Worm (Caenorhabditis elegans) whole organism, midembryonic: ENCODE data around the gene mlt-9.

Source experiments
- T22C8.4 ChIP-seq: fragments of 200-800 bp; sonication (Bioruptor generic); IDR thresholded peaks from 2 replicates; pipeline ENCODE4 v1.3.6; 2022; ENCODE audit warnings: missing genetic modification characterization, missing compliant biosample characterization
- cog-1 ChIP-seq: sonication (generic microtip); optimal IDR thresholded peaks from 2 replicates; lab custom pipeline; 2016; ENCODE audit warnings: missing genetic modification characterization, missing compliant biosample characterization
- flt-1 ChIP-seq: fragments of 200-800 bp; sonication (Bioruptor generic); IDR thresholded peaks from 2 replicates; pipeline ENCODE4 v1.3.6; 2022; ENCODE audit warnings: missing genetic modification characterization, missing compliant biosample characterization
- klf-2 ChIP-seq: fragments of 200-800 bp; sonication (Bioruptor generic); conservative IDR thresholded peaks from 2 replicates; pipeline ENCODE4 v1.3.6; 2022; ENCODE audit warnings: missing genetic modification reagents, missing genetic modification characterization, missing compliant biosample characterization
- med-1 ChIP-seq: sonication (generic microtip); optimal IDR thresholded peaks from 2 replicates; lab custom pipeline; 2017; ENCODE audit warnings: missing genetic modification characterization, mild to moderate bottlenecking, missing compliant biosample characterization, antibody characterized with exemption, missing genetic modification reagents; ENCODE audit not compliant: insufficient read depth
- ref-1 ChIP-seq: fragments of 200-800 bp; sonication (Bioruptor generic); conservative IDR thresholded peaks from 2 replicates; pipeline ENCODE4 v1.3.6; 2022; ENCODE audit warnings: missing genetic modification reagents, missing genetic modification characterization, missing compliant biosample characterization
- tab-1 ChIP-seq: fragments of 200-800 bp; sonication (Bioruptor generic); IDR thresholded peaks from 2 replicates; pipeline ENCODE4 v1.3.6; 2022; ENCODE audit warnings: missing genetic modification characterization, missing compliant biosample characterization
- ztf-23 ChIP-seq: fragments of 200-800 bp; sonication (Bioruptor generic); IDR thresholded peaks from 2 replicates; pipeline ENCODE4 v1.3.6; 2022; ENCODE audit warnings: missing genetic modification reagents, missing genetic modification characterization, missing compliant biosample characterization
- ztf-29 ChIP-seq: fragments of 200-800 bp; sonication (Bioruptor generic); IDR thresholded peaks from 2 replicates; pipeline ENCODE4 v1.3.6; 2022; ENCODE audit warnings: missing genetic modification reagents, missing genetic modification characterization, missing compliant biosample characterization

The mlt-9 gene

ce11 chrX:15128184-15128583 is 20.6 kb upstream of the mlt-9 start:
- TF ChIP-seq T22C8.4 (GFP tag; lab: Robert Waterston, UW) (no peak), ztf-29 (GFP tag; lab: Robert Waterston, UW) (no peak), klf-2 (no peak), ref-1 (GFP tag; lab: Robert Waterston, UW) (no peak), ztf-23 (GFP tag; lab: Robert Waterston, UW) (no peak), cog-1 (tag; lab: Kevin White, UChicago) (no peak), tab-1 (GFP tag; lab: Robert Waterston, UW) (no peak), flt-1 (no peak), med-1 (no peak)

- TF ChIP-seq tab-1 (GFP tag; lab: Robert Waterston, UW) (0 out of 2 replicates have a peak, but pooled peaks have one; percentile 43), T22C8.4 (GFP tag; lab: Robert Waterston, UW) (no peak)
These were observed 19.7 kb upstream of the mlt-9 start for ce11 chrX:15127338-15127737.

DNA sequence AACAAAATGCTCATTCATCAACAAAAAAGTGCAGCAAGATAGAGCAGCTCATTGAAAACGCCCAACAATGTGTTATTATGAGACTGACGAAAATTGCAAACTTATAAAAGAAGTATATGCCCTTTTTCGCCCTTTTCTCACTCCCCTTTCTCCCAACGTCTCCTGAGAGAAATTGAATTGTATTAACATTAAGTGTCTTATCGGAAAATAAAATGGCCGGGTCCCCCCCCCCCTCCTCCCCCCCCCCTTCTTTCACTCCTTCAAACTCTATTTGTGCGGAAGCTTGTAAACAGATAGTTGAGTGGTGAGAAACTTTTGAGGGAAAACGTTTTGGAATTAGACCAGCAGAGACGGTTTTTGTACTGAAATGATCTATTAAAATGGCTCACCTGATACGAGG is 19.1 kb upstream of the mlt-9 start:
- TF ChIP-seq cog-1 (tag; lab: Kevin White, UChicago) (no peak), ztf-29 (GFP tag; lab: Robert Waterston, UW) (no peak), med-1 (no peak), T22C8.4 (GFP tag; lab: Robert Waterston, UW) (no peak), flt-1 (no peak), klf-2 (no peak)

DNA sequence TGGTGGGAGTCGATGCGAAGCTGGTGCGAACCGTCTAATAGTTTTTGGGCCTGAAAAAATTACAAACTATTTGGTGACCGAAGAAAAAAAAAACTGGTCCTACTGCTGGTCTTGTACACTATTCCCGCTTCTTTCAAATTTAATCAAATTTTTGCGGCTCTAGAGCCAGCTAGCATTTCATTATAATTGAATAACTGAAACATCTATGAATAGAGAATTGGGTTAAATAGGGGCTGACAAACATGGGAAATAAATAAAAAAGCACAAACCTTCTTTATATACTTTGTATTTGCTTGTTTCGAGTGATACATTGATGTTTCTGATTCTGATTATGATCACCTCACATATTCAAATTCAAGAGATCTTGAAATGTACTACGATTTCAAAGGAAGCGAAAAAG is 17.5 kb upstream of the mlt-9 start:
- TF ChIP-seq klf-2 (no peak), cog-1 (tag; lab: Kevin White, UChicago) (no peak), ref-1 (GFP tag; lab: Robert Waterston, UW) (no peak), ztf-29 (GFP tag; lab: Robert Waterston, UW) (no peak), flt-1 (no peak), tab-1 (GFP tag; lab: Robert Waterston, UW) (no peak), T22C8.4 (GFP tag; lab: Robert Waterston, UW) (no peak), med-1 (no peak), ztf-23 (GFP tag; lab: Robert Waterston, UW) (no peak)

DNA sequence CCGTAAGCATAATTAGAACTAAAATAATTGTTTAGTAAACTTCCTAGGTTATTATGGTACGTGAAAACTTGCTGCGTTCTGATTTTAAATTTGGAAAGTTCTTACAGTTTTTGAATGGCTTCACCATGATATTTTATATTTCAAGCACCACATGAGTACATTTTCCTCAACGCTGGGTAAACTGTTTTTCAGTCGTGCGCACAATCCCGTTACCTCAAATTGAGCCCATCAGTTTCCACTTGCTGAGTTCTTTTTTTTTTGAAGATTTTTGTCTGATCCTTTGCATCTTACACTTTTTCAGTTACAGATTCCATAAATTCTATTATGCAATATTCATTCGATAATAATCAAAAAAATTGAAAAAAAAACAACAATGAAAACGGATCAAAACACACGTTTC is 12.9 kb upstream of the mlt-9 start:
- TF ChIP-seq med-1 (no peak), ref-1 (GFP tag; lab: Robert Waterston, UW) (no peak), ztf-29 (GFP tag; lab: Robert Waterston, UW) (no peak)

DNA sequence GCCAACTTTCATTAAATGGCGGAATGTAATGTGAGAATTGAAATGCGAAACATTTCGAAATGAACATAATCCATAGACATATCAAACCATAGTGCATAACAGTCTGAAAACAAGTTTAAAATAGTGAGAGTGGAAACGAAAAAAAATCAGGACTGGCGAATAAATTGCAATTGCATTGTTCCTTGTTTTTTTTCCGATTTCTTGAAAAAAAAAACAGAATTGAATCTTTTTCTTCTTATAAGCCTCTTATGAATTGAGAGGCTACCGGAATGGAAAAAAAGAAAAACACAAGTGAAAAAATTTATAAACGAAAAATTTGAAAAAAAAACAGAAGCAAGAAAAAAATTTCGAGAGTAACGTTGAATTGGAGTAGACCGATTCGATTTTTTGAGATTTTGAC is 8.9 kb upstream of the mlt-9 start, which contains the start of gene R07D5.2:
R07D5.2 (minus strand) TSS at position 101 of the 400 bp plus-strand sequence.
- no peak for TF ChIP-seq ref-1 (GFP tag; lab: Robert Waterston, UW)
- TF ChIP-seq ztf-29 (GFP tag; lab: Robert Waterston, UW) = no peak
- TF ChIP-seq cog-1 (tag; lab: Kevin White, UChicago) = no peak
- TF ChIP-seq tab-1 (GFP tag; lab: Robert Waterston, UW) = no peak
- TF ChIP-seq ztf-23 (GFP tag; lab: Robert Waterston, UW) = no peak
- no peak for TF ChIP-seq med-1
- TF ChIP-seq T22C8.4 (GFP tag; lab: Robert Waterston, UW) = no peak
- no peak for TF ChIP-seq flt-1
- no peak for TF ChIP-seq klf-2

ce11 chrX:15115748-15116147 is 8.2 kb upstream of the mlt-9 start:
- no peak for TF ChIP-seq klf-2
- TF ChIP-seq ref-1 (GFP tag; lab: Robert Waterston, UW) = no peak
- TF ChIP-seq tab-1 (GFP tag; lab: Robert Waterston, UW) = no peak
- TF ChIP-seq ztf-23 (GFP tag; lab: Robert Waterston, UW) = no peak
- TF ChIP-seq cog-1 (tag; lab: Kevin White, UChicago) = no peak
- TF ChIP-seq med-1 = no peak
- no peak for TF ChIP-seq T22C8.4 (GFP tag; lab: Robert Waterston, UW)
- TF ChIP-seq ztf-29 (GFP tag; lab: Robert Waterston, UW) = no peak

DNA sequence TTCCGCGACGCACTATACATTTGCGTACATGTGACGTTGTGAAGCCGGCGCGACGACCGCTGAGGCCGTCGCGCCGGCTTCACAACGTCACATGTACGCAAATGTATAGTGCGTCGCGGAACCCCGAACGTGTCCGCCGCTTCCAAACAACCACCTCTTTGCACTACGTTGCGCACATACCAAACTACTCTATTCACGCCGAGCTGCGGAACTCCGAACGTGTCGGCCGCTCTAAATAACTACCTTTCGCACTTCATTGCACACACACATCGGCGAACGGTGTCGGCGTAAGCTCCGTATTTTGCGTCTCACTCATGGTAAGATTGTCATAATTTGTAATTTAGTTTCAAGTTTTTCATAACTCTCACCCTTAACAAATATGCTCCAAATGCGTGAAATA is 4.6 kb upstream of the mlt-9 start:
- TF ChIP-seq ztf-29 (GFP tag; lab: Robert Waterston, UW) (no peak), tab-1 (GFP tag; lab: Robert Waterston, UW) (no peak), T22C8.4 (GFP tag; lab: Robert Waterston, UW) (no peak), flt-1 (no peak), cog-1 (tag; lab: Kevin White, UChicago) (no peak), klf-2 (no peak), med-1 (no peak), ref-1 (GFP tag; lab: Robert Waterston, UW) (no peak), ztf-23 (GFP tag; lab: Robert Waterston, UW) (no peak)

DNA sequence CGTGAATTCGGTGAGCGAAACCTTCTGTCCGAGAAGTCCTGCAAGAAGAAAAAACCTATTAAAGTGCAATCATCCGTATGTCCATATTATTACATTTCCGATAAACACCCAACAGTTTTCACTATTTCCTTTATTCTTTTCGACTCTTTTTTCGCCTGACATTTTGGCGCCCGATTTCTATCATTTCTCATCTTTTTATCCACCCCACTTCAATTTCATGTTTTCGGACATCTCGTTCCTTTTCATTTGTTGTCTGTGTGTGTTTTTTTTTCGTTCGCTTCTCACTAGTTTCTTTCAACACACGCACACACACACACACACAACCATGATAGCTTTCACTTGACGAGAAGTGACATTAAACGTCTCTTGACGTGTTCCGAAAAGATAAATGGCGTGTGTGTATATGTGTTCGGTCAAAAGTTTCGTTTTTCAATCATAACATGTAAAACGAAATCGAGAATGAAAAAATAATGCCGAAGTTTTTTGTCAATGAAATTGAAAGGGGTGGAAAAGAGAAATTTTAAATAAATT is 2.6 kb downstream of the mlt-9 start:
- TF ChIP-seq ztf-29 (GFP tag; lab: Robert Waterston, UW) (no peak), ref-1 (GFP tag; lab: Robert Waterston, UW) (no peak), klf-2 (no peak)

ce11 chrX:15103481-15103880 is 4.1 kb downstream of the mlt-9 start:
- no peak for TF ChIP-seq T22C8.4 (GFP tag; lab: Robert Waterston, UW)
- no peak for TF ChIP-seq med-1
- TF ChIP-seq tab-1 (GFP tag; lab: Robert Waterston, UW) = no peak
- TF ChIP-seq cog-1 (tag; lab: Kevin White, UChicago) = no peak
- TF ChIP-seq ref-1 (GFP tag; lab: Robert Waterston, UW) = no peak
- no peak for TF ChIP-seq flt-1
- no peak for TF ChIP-seq ztf-29 (GFP tag; lab: Robert Waterston, UW)
- no peak for TF ChIP-seq klf-2
- TF ChIP-seq ztf-23 (GFP tag; lab: Robert Waterston, UW) = no peak
